Fruit fly (Drosophila melanogaster): ENCODE results near the gene CG13405.

dm6 chr3L:60491-60890, 14.6 kb downstream of the CG13405 start:
- TF ChIP-seq CG13204 (GFP tag; optimal IDR thresholded peaks at IDR 0.05) (no peak), Snoo (tag; optimal IDR thresholded peaks at IDR 0.05) (no peak), CG12605 (GFP tag; IDR thresholded peaks at IDR 0.05) (no peak)
